Worm (Caenorhabditis elegans) whole organism, L4 larva: ENCODE data around the gene tag-151.

Experiments used
- D1046.2 ChIP-seq: fragments of 200-800 bp; sonication (Bioruptor generic); IDR thresholded peaks from 2 replicates; pipeline ENCODE4 v1.3.6; 2022; ENCODE audit warnings: missing genetic modification characterization, missing compliant biosample characterization
- F10B5.3 ChIP-seq: sonication (generic microtip); optimal IDR thresholded peaks from 2 replicates; lab custom pipeline; 2016; ENCODE audit warnings: mild to moderate bottlenecking, missing genetic modification characterization, missing compliant biosample characterization
- F37D6.2 ChIP-seq: sonication (generic microtip); optimal IDR thresholded peaks from 2 replicates; lab custom pipeline; 2016; ENCODE audit warnings: mild to moderate bottlenecking, missing genetic modification characterization, missing compliant biosample characterization
- F49E8.2 ChIP-seq: sonication (generic microtip); optimal IDR thresholded peaks from 2 replicates; lab custom pipeline; 2016; ENCODE audit warnings: missing compliant biosample characterization, mild to moderate bottlenecking, missing genetic modification characterization, borderline replicate concordance
- Y75B8A.6 ChIP-seq: fragments of 200-800 bp; sonication (Bioruptor generic); IDR thresholded peaks from 2 replicates; pipeline ENCODE4 v1.3.6; 2022; ENCODE audit warnings: missing genetic modification reagents, missing genetic modification characterization, missing compliant biosample characterization
- ZK337.2 ChIP-seq: fragments of 200-800 bp; sonication (Bioruptor generic); IDR thresholded peaks from 2 replicates; pipeline ENCODE4 v1.3.6; 2022; ENCODE audit warnings: missing genetic modification reagents, missing genetic modification characterization, missing compliant biosample characterization
- ZK546.5 ChIP-seq, 2 experiments: sonication (generic microtip); optimal IDR thresholded peaks; 2 replicates each; lab custom pipeline; 2017; ENCODE audit warnings: missing biosample characterization in 2 of 2, missing genetic modification characterization in 2 of 2
- attf-4 ChIP-seq: sonication (generic microtip); optimal IDR thresholded peaks from 3 replicates; lab custom pipeline; 2017; ENCODE audit warnings: missing biosample characterization, missing genetic modification characterization
- ceh-62 ChIP-seq: sonication (generic microtip); optimal IDR thresholded peaks from 2 replicates; lab custom pipeline; 2017; ENCODE audit warnings: missing biosample characterization, missing genetic modification characterization
- ceh-82 ChIP-seq: sonication (generic microtip); optimal IDR thresholded peaks from 2 replicates; lab custom pipeline; 2017; ENCODE audit warnings: missing biosample characterization, missing genetic modification characterization
- ctbp-1 ChIP-seq: fragments of 200-800 bp; sonication (Bioruptor generic); IDR thresholded peaks from 2 replicates; pipeline ENCODE4 v1.3.6; 2022; ENCODE audit warnings: missing genetic modification reagents, missing genetic modification characterization, missing compliant biosample characterization
- daf-16 ChIP-seq, 3 experiments: sonication (generic microtip); optimal IDR thresholded peaks; 2 replicates each; lab custom pipeline; 2016 to 2017; ENCODE audit warnings: missing genetic modification characterization in 3 of 3, missing genetic modification reagents in 3 of 3, mild to moderate bottlenecking in 2 of 3, missing compliant biosample characterization in 2 of 3, missing biosample characterization in 1 of 3, moderate library complexity in 1 of 3
- dmd-8 ChIP-seq: fragments of 200-800 bp; sonication (Bioruptor generic); IDR thresholded peaks from 2 replicates; pipeline ENCODE4 v1.3.6; 2022; ENCODE audit warnings: missing genetic modification characterization, missing compliant biosample characterization
- dpl-1 ChIP-seq: fragments of 150-350 bp; optimal IDR thresholded peaks from 2 replicates; lab custom pipeline; 2014; ENCODE audit warnings: missing biosample characterization, missing genetic modification reagents, missing genetic modification characterization
- duxl-1 ChIP-seq: sonication (generic microtip); optimal IDR thresholded peaks from 2 replicates; lab custom pipeline; 2016; ENCODE audit warnings: mild to moderate bottlenecking, missing genetic modification characterization, moderate library complexity, missing compliant biosample characterization; ENCODE audit not compliant: poor library complexity
- dve-1 ChIP-seq: sonication (generic microtip); optimal IDR thresholded peaks from 2 replicates; lab custom pipeline; 2017; ENCODE audit warnings: antibody characterized with exemption, mild to moderate bottlenecking, missing genetic modification characterization, missing compliant biosample characterization; ENCODE audit not compliant: insufficient read depth
- hif-1 ChIP-seq, 2 experiments: sonication (generic microtip); optimal IDR thresholded peaks; 2 replicates each; lab custom pipeline; 2016 to 2017; ENCODE audit warnings: missing compliant biosample characterization in 2 of 2, missing genetic modification characterization in 2 of 2, missing genetic modification reagents in 2 of 2, missing genotype in 2 of 2, mild to moderate bottlenecking in 1 of 2
- hlh-11 ChIP-seq: fragments of 200-800 bp; sonication (Bioruptor generic); optimal IDR thresholded peaks from 2 replicates; lab custom pipeline; 2018; ENCODE audit warnings: mild to moderate bottlenecking, missing genetic modification characterization, missing compliant biosample characterization
- hlh-30 ChIP-seq: sonication (generic microtip); optimal IDR thresholded peaks from 2 replicates; lab custom pipeline; 2017; ENCODE audit warnings: antibody characterized with exemption, mild to moderate bottlenecking, missing genetic modification characterization, missing compliant biosample characterization; ENCODE audit not compliant: insufficient read depth
- lin-13 ChIP-seq: fragments of 150-350 bp; optimal IDR thresholded peaks from 2 replicates; lab custom pipeline; 2014; ENCODE audit warnings: missing biosample characterization, missing genetic modification reagents, missing genetic modification characterization
- lin-29 ChIP-seq: fragments of 200-800 bp; sonication (Bioruptor generic); IDR thresholded peaks from 2 replicates; pipeline ENCODE4 v1.3.6; 2022; ENCODE audit warnings: missing genetic modification reagents, missing genetic modification characterization, missing compliant biosample characterization
- lin-38 ChIP-seq: fragments of 200-800 bp; sonication (Bioruptor generic); IDR thresholded peaks from 2 replicates; pipeline ENCODE4 v1.3.6; 2022; ENCODE audit warnings: missing genetic modification reagents, missing genetic modification characterization, missing compliant biosample characterization
- lsy-2 ChIP-seq, 2 experiments: fragments of 150-350 bp in 1 of 2; sonication (generic microtip) in 1 of 2; optimal IDR thresholded peaks; 2 replicates each; lab custom pipeline; 2014 to 2017; ENCODE audit warnings: missing biosample characterization in 2 of 2, missing genetic modification characterization in 2 of 2
- mep-1 ChIP-seq: fragments of 150-350 bp; sonication (generic microtip); optimal IDR thresholded peaks from 3 replicates; lab custom pipeline; 2014; ENCODE audit warnings: missing biosample characterization, missing genetic modification characterization
- mes-2 ChIP-seq: sonication (generic microtip); optimal IDR thresholded peaks from 2 replicates; lab custom pipeline; 2016; ENCODE audit warnings: missing genotype, mild to moderate bottlenecking, missing genetic modification characterization, missing compliant biosample characterization; ENCODE audit not compliant: poor library complexity, severe bottlenecking
- mxl-2 ChIP-seq: fragments of 200-800 bp; sonication (Bioruptor generic); conservative IDR thresholded peaks from 2 replicates; pipeline ENCODE4 v1.3.6; 2022; ENCODE audit warnings: missing genetic modification reagents, missing genetic modification characterization, missing compliant biosample characterization
- nhr-102 ChIP-seq: sonication (generic microtip); optimal IDR thresholded peaks from 2 replicates; lab custom pipeline; 2016; ENCODE audit warnings: mild to moderate bottlenecking, missing genetic modification characterization, moderate library complexity, missing compliant biosample characterization
- nhr-11 ChIP-seq: fragments of 150-350 bp; optimal IDR thresholded peaks from 2 replicates; lab custom pipeline; 2014; ENCODE audit warnings: missing biosample characterization, missing genetic modification characterization
- nhr-111 ChIP-seq: fragments of 200-800 bp; sonication (Bioruptor generic); optimal IDR thresholded peaks from 2 replicates; lab custom pipeline; 2018; ENCODE audit warnings: mild to moderate bottlenecking, missing genetic modification characterization, missing compliant biosample characterization
- nhr-25 ChIP-seq: sonication (generic microtip); optimal IDR thresholded peaks from 2 replicates; lab custom pipeline; 2017; ENCODE audit warnings: missing genetic modification characterization, mild to moderate bottlenecking, missing compliant biosample characterization, antibody characterized with exemption, moderate library complexity, borderline replicate concordance; ENCODE audit not compliant: insufficient read depth
- nhr-28 ChIP-seq: fragments of 150-350 bp; optimal IDR thresholded peaks from 2 replicates; lab custom pipeline; 2014; ENCODE audit warnings: missing biosample characterization, missing genetic modification characterization
- nhr-41 ChIP-seq: fragments of 200-800 bp; sonication (Bioruptor generic); IDR thresholded peaks from 2 replicates; pipeline ENCODE4 v1.3.6; 2022; ENCODE audit warnings: missing genetic modification reagents, missing genetic modification characterization, missing compliant biosample characterization
- nhr-42 ChIP-seq: fragments of 200-800 bp; sonication (Bioruptor generic); IDR thresholded peaks from 2 replicates; pipeline ENCODE4 v1.3.6; 2022; ENCODE audit warnings: missing genetic modification characterization, missing compliant biosample characterization
- nhr-48 ChIP-seq: sonication (generic microtip); optimal IDR thresholded peaks from 2 replicates; lab custom pipeline; 2016; ENCODE audit warnings: mild to moderate bottlenecking, missing genetic modification characterization, missing compliant biosample characterization
- nhr-6 ChIP-seq: fragments of 150-350 bp; optimal IDR thresholded peaks from 2 replicates; lab custom pipeline; 2014; ENCODE audit warnings: missing biosample characterization, missing genetic modification characterization
- rbr-2 ChIP-seq: sonication (generic microtip); optimal IDR thresholded peaks from 2 replicates; lab custom pipeline; 2016; ENCODE audit warnings: missing genotype, missing genetic modification characterization, missing compliant biosample characterization
- saeg-2 ChIP-seq: fragments of 200-800 bp; sonication (Bioruptor generic); IDR thresholded peaks from 2 replicates; pipeline ENCODE4 v1.3.6; 2022; ENCODE audit warnings: missing genetic modification reagents, missing genetic modification characterization, missing compliant biosample characterization
- set-16 ChIP-seq: fragments of 200-800 bp; sonication (Bioruptor generic); IDR thresholded peaks from 2 replicates; pipeline ENCODE4 v1.3.6; 2022; ENCODE audit warnings: missing genetic modification reagents, missing genetic modification characterization, missing compliant biosample characterization
- skn-1 ChIP-seq: fragments of 150-350 bp; optimal IDR thresholded peaks from 2 replicates; lab custom pipeline; 2014; ENCODE audit warnings: missing biosample characterization, missing genetic modification characterization
- snpc-4 ChIP-seq: fragments of 150-350 bp; optimal IDR thresholded peaks from 2 replicates; lab custom pipeline; 2014; ENCODE audit warnings: missing biosample characterization, missing genetic modification characterization
- tag-97 ChIP-seq: fragments of 200-800 bp; sonication (Bioruptor generic); IDR thresholded peaks from 2 replicates; pipeline ENCODE4 v1.3.6; 2022; ENCODE audit warnings: missing genetic modification characterization, missing compliant biosample characterization
- unc-62 ChIP-seq, 3 experiments: fragments of 150-350 bp in 1 of 3; sonication (generic microtip); optimal IDR thresholded peaks in 2 of 3; peaks in 1 of 3; 1 replicate in 1 of 3; 2 replicates in 2 of 3; lab custom pipeline; 2014 to 2017; ENCODE audit warnings: missing biosample characterization in 3 of 3, missing genetic modification characterization in 3 of 3, missing genetic modification reagents in 3 of 3, missing genotype in 1 of 3
- vab-7 ChIP-seq: fragments of 200-800 bp; sonication (Bioruptor generic); IDR thresholded peaks from 2 replicates; pipeline ENCODE4 v1.3.6; 2022; ENCODE audit warnings: missing genetic modification reagents, missing genetic modification characterization, missing compliant biosample characterization
- zfp-2 ChIP-seq: sonication (generic microtip); optimal IDR thresholded peaks from 2 replicates; lab custom pipeline; 2016; ENCODE audit warnings: mild to moderate bottlenecking, missing genetic modification characterization, missing compliant biosample characterization
- zfp-3 ChIP-seq: fragments of 200-800 bp; sonication (Bioruptor generic); conservative IDR thresholded peaks from 2 replicates; pipeline ENCODE4 v1.3.6; 2022; ENCODE audit warnings: missing genetic modification reagents, missing genetic modification characterization, missing compliant biosample characterization
- zip-11 ChIP-seq: fragments of 200-800 bp; sonication (Bioruptor generic); IDR thresholded peaks from 2 replicates; pipeline ENCODE4 v1.3.6; 2022; ENCODE audit warnings: missing genetic modification characterization, missing compliant biosample characterization

Gene tag-151

ce11 chrII:4696055-4696454, 14.0 kb upstream of the tag-151 start (continued):
- TF ChIP-seq dmd-8 (GFP tag; lab: Robert Waterston, UW): no peak
- TF ChIP-seq D1046.2 (GFP tag; lab: Robert Waterston, UW): no peak
- TF ChIP-seq snpc-4 (tag; lab: Kevin White, UChicago): no peak
- TF ChIP-seq F10B5.3 (tag; lab: Kevin White, UChicago): no peak
- TF ChIP-seq zip-11 (GFP tag; lab: Robert Waterston, UW): no peak
- no peak for TF ChIP-seq saeg-2 (GFP tag; lab: Robert Waterston, UW)
- TF ChIP-seq mxl-2 (GFP tag; lab: Robert Waterston, UW): no peak
- TF ChIP-seq F37D6.2 (tag; lab: Kevin White, UChicago): no peak
- TF ChIP-seq F49E8.2 (tag; lab: Kevin White, UChicago): peak; percentile 47
- TF ChIP-seq nhr-6 (tag; lab: Kevin White, UChicago): no peak
- TF ChIP-seq attf-4 (tag; lab: Kevin White, UChicago): no peak
- no peak for TF ChIP-seq unc-62 (GFP tag; optimal IDR thresholded peaks at IDR 0.05 in 1 of 2; lab: Kevin White, UChicago)
- TF ChIP-seq unc-62 (tag; optimal IDR thresholded peaks at IDR 0.05; lab: Kevin White, UChicago): no peak
- no peak for TF ChIP-seq nhr-41
- TF ChIP-seq mes-2 (tag; lab: Kevin White, UChicago): peak; percentile 7
- TF ChIP-seq ceh-62: no peak
- no peak for TF ChIP-seq ctbp-1 (GFP tag; lab: Robert Waterston, UW)
- TF ChIP-seq zfp-2 (tag; lab: Kevin White, UChicago): no peak
- no peak for TF ChIP-seq lin-29 (GFP tag; lab: Robert Waterston, UW)
- TF ChIP-seq mep-1 (tag; lab: Kevin White, UChicago): no peak
- no peak for TF ChIP-seq ceh-82
- TF ChIP-seq, all 104 proteins: peak for 8

DNA sequence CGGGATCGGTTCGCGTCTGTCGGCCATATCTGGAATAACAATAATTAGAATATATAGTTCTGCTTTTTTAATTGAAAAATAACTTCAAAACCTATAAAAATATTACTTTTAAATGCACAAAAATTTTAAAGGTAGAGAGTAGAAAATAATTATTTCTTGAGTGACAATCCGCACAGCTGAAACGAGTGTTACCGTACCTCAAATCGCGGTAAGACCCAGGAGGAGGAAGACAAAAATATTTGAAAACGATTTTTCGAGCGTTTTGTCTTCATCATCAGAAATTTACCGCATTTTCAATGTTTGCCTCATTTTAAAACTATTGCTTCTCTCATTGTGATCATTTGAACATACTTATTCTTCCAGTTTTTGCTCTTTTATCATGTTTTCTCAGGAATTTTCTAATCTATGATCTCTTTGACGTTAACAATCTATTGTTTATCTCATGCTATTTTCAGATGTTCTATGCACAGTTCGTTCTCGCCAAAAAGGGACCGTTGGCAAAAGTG, 11.8 kb upstream of the tag-151 start, which contains the start of the genes rpn-5 and scc-1:
Gene rpn-5, minus strand, starts transcription at position 162 of the 506 bp plus-strand sequence.
Gene scc-1, plus strand, starts transcription at position 456 of the 506 bp plus-strand sequence.
- TF ChIP-seq nhr-28 (peak; percentile 31), snpc-4 (tag; lab: Kevin White, UChicago) (no peak), zfp-2 (tag; lab: Kevin White, UChicago) (no peak), ZK337.2 (GFP tag; lab: Robert Waterston, UW) (no peak), tag-97 (GFP tag; lab: Robert Waterston, UW) (no peak), mep-1 (tag; lab: Kevin White, UChicago) (peak; percentile 67), zfp-3 (GFP tag; lab: Robert Waterston, UW) (no peak), dve-1 (tag; lab: Kevin White, UChicago) (peak; percentile 48), ZK546.5 (tag; optimal IDR thresholded peaks at IDR 0.05; lab: Kevin White, UChicago) (peak in 1 of 2 experiments; percentile 36), dpl-1 (GFP tag; lab: Kevin White, UChicago) (peak; percentile 92), rbr-2 (peak; percentile 33), duxl-1 (peak; percentile 25), lin-38 (peak; percentile 71), nhr-102 (tag; lab: Kevin White, UChicago) (peak; percentile 14), nhr-48 (tag; lab: Kevin White, UChicago) (no peak), lsy-2 (tag; optimal IDR thresholded peaks at IDR 0.05; lab: Kevin White, UChicago) (peak; percentile 94 to 99), F10B5.3 (tag; lab: Kevin White, UChicago) (no peak), Y75B8A.6 (GFP tag; lab: Robert Waterston, UW) (no peak), nhr-111 (GFP tag; lab: Kevin White, UChicago) (no peak), nhr-6 (tag; lab: Kevin White, UChicago) (peak; percentile 53), skn-1 (no peak), vab-7 (GFP tag; lab: Robert Waterston, UW) (no peak), D1046.2 (GFP tag; lab: Robert Waterston, UW) (peak; percentile 98), nhr-25 (peak; percentile 27), unc-62 (GFP tag; optimal IDR thresholded peaks at IDR 0.05 in 1 of 2; lab: Kevin White, UChicago) (peak in 1 of 2 experiments; percentile 83), unc-62 (tag; optimal IDR thresholded peaks at IDR 0.05; lab: Kevin White, UChicago) (no peak), daf-16 (GFP tag; optimal IDR thresholded peaks at IDR 0.05; lab: Kevin White, UChicago) (no peak), daf-16 (tag; optimal IDR thresholded peaks at IDR 0.05; lab: Kevin White, UChicago) (peak; percentile 62), hif-1 (tag; optimal IDR thresholded peaks at IDR 0.05; lab: Kevin White, UChicago) (peak in 1 of 2 experiments; percentile 22), hlh-30 (peak; percentile 63), set-16 (GFP tag; lab: Robert Waterston, UW) (no peak), nhr-11 (tag; lab: Kevin White, UChicago) (peak; percentile 54), mes-2 (tag; lab: Kevin White, UChicago) (peak; percentile 73), nhr-42 (GFP tag; lab: Robert Waterston, UW) (no peak), hlh-11 (peak; percentile 50), lin-13 (GFP tag; lab: Kevin White, UChicago) (peak; percentile 46)
